Worm (Caenorhabditis elegans): Measurements from ENCODE around the gene Y38C1BA.4.
A peak's percentile ranks its signal among the peaks of the same experiment; 100 is the strongest.

DNA sequence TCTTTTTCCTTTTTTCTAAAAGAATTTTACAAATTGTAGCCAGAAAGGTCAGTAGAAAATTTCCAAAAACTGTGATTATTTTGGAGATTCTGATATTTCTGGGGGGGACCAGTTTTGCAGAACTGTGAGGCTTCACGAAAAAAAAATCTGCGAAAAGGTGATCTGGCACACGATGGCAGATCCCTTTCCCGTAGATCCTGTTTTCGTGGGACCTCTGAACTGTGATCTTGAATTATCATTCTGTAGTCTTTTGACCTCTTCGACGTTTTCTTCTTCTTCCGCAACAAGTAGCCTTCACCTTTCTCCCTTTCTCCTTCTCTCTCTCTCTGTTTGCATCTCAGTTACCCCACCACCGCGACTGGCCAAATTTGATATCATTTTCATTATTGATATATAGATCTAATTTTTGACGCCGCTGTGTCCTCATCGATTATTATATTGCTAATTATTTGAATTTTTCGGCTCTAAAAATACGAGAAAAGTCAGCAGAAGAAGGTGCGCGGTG is 32.3 kb downstream of the Y38C1BA.4 start:
- no peak for TF ChIP-seq aly-2 (tag; optimal IDR thresholded peaks at IDR 0.05)
- TF ChIP-seq ztf-11 (tag; optimal IDR thresholded peaks at IDR 0.05) = no peak
- TF ChIP-seq nhr-11 (tag; optimal IDR thresholded peaks at IDR 0.05) = no peak
- no peak for TF ChIP-seq ceh-16 (tag; optimal IDR thresholded peaks at IDR 0.05)
- TF ChIP-seq blmp-1 (tag; optimal IDR thresholded peaks at IDR 0.05; ENCODE audit: insufficient read depth) = peak; percentile 61

Data from whole organism, L2 larva.